Worm (Caenorhabditis elegans): ENCODE data around the gene znfx-1.

DNA sequence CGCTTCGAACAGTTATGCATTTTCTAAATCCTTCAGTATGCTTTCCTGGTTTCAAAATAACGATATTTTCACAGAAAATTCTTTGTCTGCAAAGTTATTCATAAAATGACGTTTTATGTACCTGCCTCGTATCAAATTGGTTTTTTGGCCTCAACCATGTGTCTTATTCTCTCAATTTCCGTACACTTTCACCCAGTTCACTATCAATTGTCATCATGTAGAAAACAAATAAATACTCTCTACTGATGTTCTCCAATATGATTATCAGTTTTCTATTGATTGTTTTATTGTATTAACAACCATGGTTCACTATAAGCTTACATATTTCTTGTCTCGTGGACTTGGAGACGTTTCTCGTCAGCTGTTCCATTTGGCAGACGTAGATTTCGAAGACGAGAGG lies 17.8 kb downstream of the znfx-1 start, which contains the start of gene gst-13:
- TF ChIP-seq nhr-11 (tag; optimal IDR thresholded peaks at IDR 0.05) (no peak), nhr-12 (tag; optimal IDR thresholded peaks at IDR 0.05) (no peak)
